Worm (Caenorhabditis elegans): Measurements from ENCODE around the gene C52E2.3.
"Not testable (repeated sequence)": the region's sequence is repeated elsewhere in the genome, so short reads cannot be mapped to it uniquely, and the experiment has no call there.

C52E2.3 gene

ce11 chrII:1836204-1836603 lies 14.8 kb upstream of the C52E2.3 start, which contains the start of gene T08E11.1:
T08E11.1 (plus strand) TSS chrII:1836504.
- TF ChIP-seq T22C8.4 (GFP tag; IDR thresholded peaks at IDR 0.05) (no peak), med-1 (GFP tag; optimal IDR thresholded peaks at IDR 0.05; ENCODE audit: insufficient read depth) (no peak), ztf-23 (GFP tag; IDR thresholded peaks at IDR 0.05) (no peak), tab-1 (GFP tag; IDR thresholded peaks at IDR 0.05) (no peak), cog-1 (tag; optimal IDR thresholded peaks at IDR 0.05) (no peak), flt-1 (GFP tag; IDR thresholded peaks at IDR 0.05) (no peak), ref-1 (GFP tag; conservative IDR thresholded peaks at IDR 0.05) (no peak), ztf-29 (GFP tag; IDR thresholded peaks at IDR 0.05) (no peak), klf-2 (GFP tag; conservative IDR thresholded peaks at IDR 0.05) (no peak)

- no peak for TF ChIP-seq cog-1 (tag; optimal IDR thresholded peaks at IDR 0.05)
- TF ChIP-seq med-1 (GFP tag; optimal IDR thresholded peaks at IDR 0.05; ENCODE audit: insufficient read depth) = no peak
- no peak for TF ChIP-seq tab-1 (GFP tag; IDR thresholded peaks at IDR 0.05)
Observed at ce11 chrII:1842894-1843293, 8.2 kb upstream of the C52E2.3 start, which contains the start of the genes C52E2.5 and C52E2.4. C52E2.5 (minus strand) TSS chrII:1842936. C52E2.4 (plus strand) TSS chrII:1843145.

- TF ChIP-seq tab-1 (GFP tag; IDR thresholded peaks at IDR 0.05) (no peak), ztf-29 (GFP tag; IDR thresholded peaks at IDR 0.05) (no peak), T22C8.4 (GFP tag; IDR thresholded peaks at IDR 0.05) (no peak), ref-1 (GFP tag; conservative IDR thresholded peaks at IDR 0.05) (no peak), cog-1 (tag; optimal IDR thresholded peaks at IDR 0.05) (no peak), klf-2 (GFP tag; conservative IDR thresholded peaks at IDR 0.05) (no peak)
Observed at ce11 chrII:1844552-1844951, 6.5 kb upstream of the C52E2.3 start.

ce11 chrII:1848109-1848508 lies 2.9 kb upstream of the C52E2.3 start, which contains the start of gene fbxb-97:
fbxb-97 (minus strand) TSS chrII:1848161.
- TF ChIP-seq flt-1 (GFP tag; IDR thresholded peaks at IDR 0.05) (no peak), klf-2 (GFP tag; conservative IDR thresholded peaks at IDR 0.05) (no peak), med-1 (GFP tag; optimal IDR thresholded peaks at IDR 0.05; ENCODE audit: insufficient read depth) (no peak), ztf-23 (GFP tag; IDR thresholded peaks at IDR 0.05) (no peak), ref-1 (GFP tag; conservative IDR thresholded peaks at IDR 0.05) (no peak)

DNA sequence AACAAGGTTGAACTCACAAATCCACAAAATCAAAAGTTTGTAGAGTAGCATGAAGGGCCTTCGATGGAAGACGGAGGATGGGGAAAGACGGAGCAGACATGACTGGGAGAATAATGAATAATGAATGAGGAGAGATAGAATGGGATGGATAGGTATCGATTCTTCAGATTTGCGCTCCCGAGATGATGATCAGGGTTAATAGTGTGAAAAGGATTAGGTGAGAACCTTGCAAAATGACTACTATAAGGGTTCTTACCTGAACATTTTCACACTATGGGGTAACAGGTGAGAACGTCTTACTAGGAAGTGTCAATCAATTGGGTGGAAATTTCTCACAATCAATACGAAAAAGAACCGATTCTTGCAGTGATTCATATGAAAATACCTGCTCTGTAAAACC lies 745 bp upstream of the C52E2.3 start, which contains the start of gene fbxb-96:
Gene fbxb-96 (minus strand): TSS at position 101 of the 400 bp plus-strand sequence.
- TF ChIP-seq med-1 (GFP tag; optimal IDR thresholded peaks at IDR 0.05; ENCODE audit: insufficient read depth) (no peak), tab-1 (GFP tag; IDR thresholded peaks at IDR 0.05) (no peak), klf-2 (GFP tag; conservative IDR thresholded peaks at IDR 0.05) (no peak), ztf-23 (GFP tag; IDR thresholded peaks at IDR 0.05) (no peak), ref-1 (GFP tag; conservative IDR thresholded peaks at IDR 0.05) (no peak), cog-1 (tag; optimal IDR thresholded peaks at IDR 0.05) (no peak), ztf-29 (GFP tag; IDR thresholded peaks at IDR 0.05) (no peak), flt-1 (GFP tag; IDR thresholded peaks at IDR 0.05) (no peak)

ce11 chrII:1851716-1852115 lies 672 bp downstream of the C52E2.3 start:
- no peak for TF ChIP-seq cog-1 (tag; optimal IDR thresholded peaks at IDR 0.05)
- no peak for TF ChIP-seq tab-1 (GFP tag; IDR thresholded peaks at IDR 0.05)
- TF ChIP-seq T22C8.4 (GFP tag; IDR thresholded peaks at IDR 0.05) = no peak
- TF ChIP-seq klf-2 (GFP tag; conservative IDR thresholded peaks at IDR 0.05) = no peak
- no peak for TF ChIP-seq ztf-23 (GFP tag; IDR thresholded peaks at IDR 0.05)
- no peak for TF ChIP-seq ref-1 (GFP tag; conservative IDR thresholded peaks at IDR 0.05)
- no peak for TF ChIP-seq flt-1 (GFP tag; IDR thresholded peaks at IDR 0.05)
- TF ChIP-seq med-1 (GFP tag; optimal IDR thresholded peaks at IDR 0.05; ENCODE audit: insufficient read depth) = no peak
- TF ChIP-seq ztf-29 (GFP tag; IDR thresholded peaks at IDR 0.05) = no peak

DNA sequence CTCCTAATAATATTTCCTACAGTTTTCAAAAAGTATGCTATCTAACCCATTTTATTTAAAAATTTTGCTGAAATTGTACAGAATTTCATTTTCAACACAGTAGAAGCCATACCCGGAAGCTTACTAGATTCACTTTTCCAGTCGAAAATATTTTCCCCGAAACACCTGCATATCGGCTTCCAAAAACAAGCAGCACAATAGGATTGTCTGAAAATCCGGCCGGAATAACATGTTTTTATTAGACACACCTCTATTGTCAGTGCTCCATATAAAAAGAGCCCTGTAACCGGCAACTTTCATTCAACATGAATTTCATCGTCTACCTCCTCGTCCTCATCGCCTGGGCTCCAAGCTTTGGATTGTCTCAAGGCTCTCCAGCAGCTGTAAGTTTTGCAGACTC lies 1.5 kb downstream of the C52E2.3 start, which contains the start of gene C52E2.2:
Gene C52E2.2 (plus strand): TSS at position 301 of the 400 bp plus-strand sequence.
- TF ChIP-seq med-1 (GFP tag; optimal IDR thresholded peaks at IDR 0.05; ENCODE audit: insufficient read depth) (no peak), ztf-29 (GFP tag; IDR thresholded peaks at IDR 0.05) (no peak), cog-1 (tag; optimal IDR thresholded peaks at IDR 0.05) (no peak), ref-1 (GFP tag; conservative IDR thresholded peaks at IDR 0.05) (no peak), T22C8.4 (GFP tag; IDR thresholded peaks at IDR 0.05) (no peak), tab-1 (GFP tag; IDR thresholded peaks at IDR 0.05) (no peak), ztf-23 (GFP tag; IDR thresholded peaks at IDR 0.05) (no peak), flt-1 (GFP tag; IDR thresholded peaks at IDR 0.05) (no peak), klf-2 (GFP tag; conservative IDR thresholded peaks at IDR 0.05) (no peak)

- not testable (repeated sequence) for TF ChIP-seq ztf-29, T22C8.4, tab-1 (GFP tag; IDR thresholded peaks at IDR 0.05)
Observed at ce11 chrII:1854094-1854493, 3.0 kb downstream of the C52E2.3 start, which contains the start of gene fbxb-95. fbxb-95 (plus strand) TSS chrII:1854394.

DNA sequence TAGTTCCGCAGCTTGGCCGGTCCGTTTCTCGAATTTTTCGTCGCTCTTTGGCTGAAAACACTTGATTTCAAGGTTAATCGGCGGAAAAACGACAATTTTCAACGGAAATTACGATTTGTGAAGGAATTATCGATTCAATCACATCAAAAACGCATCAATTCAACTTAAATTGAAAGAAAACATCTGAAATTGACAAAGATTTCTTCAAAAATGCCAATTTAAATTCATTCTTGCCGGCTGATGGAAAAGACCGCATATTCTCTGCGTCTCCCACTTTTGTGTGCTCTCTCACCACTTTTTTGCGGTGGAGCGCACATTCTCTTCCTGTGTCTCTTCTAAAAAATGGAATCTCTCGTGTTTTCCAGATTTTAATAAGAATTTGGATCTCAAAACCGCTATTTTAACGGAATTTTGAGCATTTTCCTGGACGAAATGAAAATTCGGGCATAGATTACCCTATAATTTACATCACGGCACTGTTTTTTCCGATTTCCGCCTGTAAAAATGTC lies 10.3 kb downstream of the C52E2.3 start, which contains the start of gene C16C4.18:
Gene C16C4.18 (minus strand): TSS at position 51 of the 509 bp plus-strand sequence.
- not testable (repeated sequence) for TF ChIP-seq T22C8.4, tab-1, ztf-29 (GFP tag; IDR thresholded peaks at IDR 0.05)

DNA sequence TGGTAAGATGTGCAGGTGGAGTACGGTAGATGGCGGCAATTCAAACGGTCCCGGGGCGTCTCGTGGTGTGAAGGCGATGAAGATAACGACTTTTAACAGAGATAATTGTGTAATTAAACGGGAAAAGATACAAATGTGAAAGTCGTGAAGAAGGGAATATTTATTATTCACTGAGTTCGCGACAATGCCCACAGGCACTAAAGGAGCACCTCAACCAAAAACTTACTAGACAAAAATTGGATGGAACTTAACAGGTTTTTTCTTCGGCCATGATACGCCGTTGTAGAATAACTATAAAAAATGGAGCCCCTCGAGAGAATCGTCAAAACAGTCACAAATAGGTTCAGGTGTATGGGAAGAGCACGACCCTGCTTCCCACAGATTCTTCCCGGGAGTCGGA lies 11.3 kb downstream of the C52E2.3 start, which contains the start of gene fbxb-98:
Gene fbxb-98 (plus strand): TSS at position 301 of the 400 bp plus-strand sequence.
- TF ChIP-seq T22C8.4, ztf-29, flt-1 (GFP tag; IDR thresholded peaks at IDR 0.05): not testable (repeated sequence)

Measured in whole organism, midembryonic.